Fruit fly (Drosophila melanogaster): Measurements from ENCODE around the gene CG10958.
A peak's percentile ranks its signal among the peaks of the same experiment; 100 is the strongest.

CG10958 gene

DNA sequence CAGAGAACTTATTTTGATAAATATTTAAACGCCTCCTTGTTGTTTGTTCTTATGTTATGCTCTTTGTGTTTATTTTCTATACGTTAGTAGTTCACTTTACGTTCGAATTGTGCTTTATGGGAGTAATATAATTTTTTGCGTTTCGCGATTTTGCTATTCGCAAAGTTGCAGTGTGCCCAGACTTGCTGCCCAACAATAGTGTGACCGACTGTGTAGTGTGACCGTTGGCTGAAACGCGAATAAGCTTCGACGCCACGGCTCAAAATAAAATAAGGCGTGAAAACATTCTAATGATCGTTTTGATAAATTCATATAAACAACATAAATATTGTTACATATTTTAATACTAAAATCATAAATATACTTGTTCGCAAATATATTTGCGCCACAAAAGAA is 10.0 kb downstream of the CG10958 start, which contains the start of gene Smox (continued):
- TF ChIP-seq cg (GFP tag; optimal IDR thresholded peaks at IDR 0.05): no peak
- no peak for TF ChIP-seq Dip3 (GFP tag; optimal IDR thresholded peaks at IDR 0.05)
- no peak for TF ChIP-seq sim (GFP tag; IDR thresholded peaks at IDR 0.05)
- peak; percentile 65; the same call in 1 of the 2 replicates for TF ChIP-seq rib (GFP tag; IDR thresholded peaks at IDR 0.05)
- TF ChIP-seq ERR (GFP tag; optimal IDR thresholded peaks at IDR 0.05): no peak
- no peak for TF ChIP-seq CG43689 (GFP tag; IDR thresholded peaks at IDR 0.05)
- TF ChIP-seq CG9797 (GFP tag; optimal IDR thresholded peaks at IDR 0.05): peak; percentile 97
- no peak for TF ChIP-seq CG16813 (GFP tag; IDR thresholded peaks at IDR 0.05; ENCODE audit: partially characterized antibody)
- TF ChIP-seq jigr1 (GFP tag; IDR thresholded peaks at IDR 0.05): no peak
- TF ChIP-seq HmgD (GFP tag; optimal IDR thresholded peaks at IDR 0.05): no peak
- no peak for TF ChIP-seq CG8290 (GFP tag; optimal IDR thresholded peaks at IDR 0.05)
- peak in 1 of 2 experiments; percentile 5 for TF ChIP-seq CG8290 (tag; optimal IDR thresholded peaks at IDR 0.05)
- TF ChIP-seq trh (GFP tag; optimal IDR thresholded peaks at IDR 0.05): no peak
- peak; percentile 54 for TF ChIP-seq CG10267 (tag; optimal IDR thresholded peaks at IDR 0.05)
- no peak for TF ChIP-seq grn (GFP tag; optimal IDR thresholded peaks at IDR 0.05)
- TF ChIP-seq CG12071 (GFP tag; optimal IDR thresholded peaks at IDR 0.05): no peak
- TF ChIP-seq CG13624 (GFP tag; optimal IDR thresholded peaks at IDR 0.05): peak; percentile 38
- peak in 1 of 2 experiments; percentile 26 for TF ChIP-seq crp (GFP tag; optimal IDR thresholded peaks at IDR 0.05)
- TF ChIP-seq crc (GFP tag; optimal IDR thresholded peaks at IDR 0.05): no peak
- no peak for TF ChIP-seq CG8359 (GFP tag; optimal IDR thresholded peaks at IDR 0.05; ENCODE audit: borderline replicate concordance)
- TF ChIP-seq eve (GFP tag; optimal IDR thresholded peaks at IDR 0.05): no peak
- peak; percentile 60 for TF ChIP-seq stwl (tag; optimal IDR thresholded peaks at IDR 0.05)
- no peak for TF ChIP-seq E2f2 (GFP tag; IDR thresholded peaks at IDR 0.05)
- TF ChIP-seq CG17361 (GFP tag; IDR thresholded peaks at IDR 0.05): no peak
- no peak for TF ChIP-seq ranshi (GFP tag; IDR thresholded peaks at IDR 0.05)
- TF ChIP-seq CG6175 (GFP tag; IDR thresholded peaks at IDR 0.05): no peak
- no peak for TF ChIP-seq CG10565 (GFP tag; optimal IDR thresholded peaks at IDR 0.05)
- no peak for TF ChIP-seq corto (GFP tag; optimal IDR thresholded peaks at IDR 0.05)
- no peak for TF ChIP-seq CG18764 (GFP tag; optimal IDR thresholded peaks at IDR 0.05)
- peak; percentile 28 for TF ChIP-seq Elba2 (GFP tag; optimal IDR thresholded peaks at IDR 0.05)
- no peak for TF ChIP-seq mld (GFP tag; IDR thresholded peaks at IDR 0.05; ENCODE audit: partially characterized antibody)
- TF ChIP-seq YL-1 (GFP tag; optimal IDR thresholded peaks at IDR 0.05): peak; percentile 52
- TF ChIP-seq nmo (GFP tag; optimal IDR thresholded peaks at IDR 0.05): peak; percentile 23
- TF ChIP-seq CG12659 (GFP tag; optimal IDR thresholded peaks at IDR 0.05): peak; percentile 62
- no peak for TF ChIP-seq CG13123 (GFP tag; optimal IDR thresholded peaks at IDR 0.05)
- peak; percentile 28 for TF ChIP-seq CG15601 (tag; optimal IDR thresholded peaks at IDR 0.05)
- TF ChIP-seq CG31365 (tag; optimal IDR thresholded peaks at IDR 0.05): no peak
- TF ChIP-seq trem (tag; optimal IDR thresholded peaks at IDR 0.05): peak; percentile 39
- no peak for TF ChIP-seq CG2120 (GFP tag; optimal IDR thresholded peaks at IDR 0.05)
- peak; percentile 26 for TF ChIP-seq CG8924 (tag; optimal IDR thresholded peaks at IDR 0.05)
- no peak for TF ChIP-seq CG15479 (GFP tag; optimal IDR thresholded peaks at IDR 0.05)
- TF ChIP-seq gem (tag; optimal IDR thresholded peaks at IDR 0.05): no peak
- no peak for TF ChIP-seq abd-A (tag; optimal IDR thresholded peaks at IDR 0.05)
- TF ChIP-seq CG7745 (tag; optimal IDR thresholded peaks at IDR 0.05): no peak
- TF ChIP-seq row (GFP tag; IDR thresholded peaks at IDR 0.05): 0 out of 3 replicates have a peak, but pooled peaks have one; percentile 36
- no peak for TF ChIP-seq E2f1 (GFP tag; IDR thresholded peaks at IDR 0.05)
- no peak for TF ChIP-seq bab2 (GFP tag; optimal IDR thresholded peaks at IDR 0.05)
- TF ChIP-seq CG17359 (tag; optimal IDR thresholded peaks at IDR 0.05): no peak
- peak; percentile 25 for TF ChIP-seq Sin3A (optimal IDR thresholded peaks at IDR 0.05)
- TF ChIP-seq CG8089 (GFP tag; optimal IDR thresholded peaks at IDR 0.05): no peak
- TF ChIP-seq Taf1 (GFP tag; IDR thresholded peaks at IDR 0.05): no peak
- TF ChIP-seq fd102C (GFP tag; optimal IDR thresholded peaks at IDR 0.05): no peak

Data from whole organism, embryonic.